Fruit fly (Drosophila melanogaster) whole organism, embryonic: ENCODE measurements around the gene Elal.

Source experiments
- Adf1 ChIP-seq: fragments of 200-800 bp; sonication (Bioruptor generic); IDR thresholded peaks from 2 replicates; pipeline ENCODE4 v1.3.6; 2022; ENCODE audit warnings: missing biosample characterization, missing genetic modification characterization
- Asciz ChIP-seq: fragments of 200-800 bp; sonication (Bioruptor generic); optimal IDR thresholded peaks from 2 replicates; lab custom pipeline; 2017; ENCODE audit warnings: missing biosample characterization, mild to moderate bottlenecking, missing genetic modification characterization, missing genetic modification reagents
- Awh ChIP-seq: fragments of 200-800 bp; sonication (Bioruptor generic); IDR thresholded peaks from 2 replicates; pipeline ENCODE4, ENCODE4 v1.3.6; 2022; ENCODE audit warnings: missing biosample characterization, missing genetic modification characterization
- B-H1 ChIP-seq: fragments of 200-800 bp; sonication (Bioruptor generic); IDR thresholded peaks from 3 replicates; pipeline ENCODE4 v1.3.6; 2022; ENCODE audit warnings: missing biosample characterization, missing genetic modification characterization
- CG10431 ChIP-seq: fragments of 200-800 bp; sonication (Bioruptor generic); optimal IDR thresholded peaks from 3 replicates; lab custom pipeline; 2018; ENCODE audit warnings: missing biosample characterization, mild to moderate bottlenecking, missing genetic modification characterization
- CG15514 ChIP-seq: fragments of 200-800 bp; sonication (Bioruptor generic); optimal IDR thresholded peaks from 3 replicates; lab custom pipeline; 2017; ENCODE audit warnings: missing biosample characterization, missing genetic modification characterization, mild to moderate bottlenecking, moderate library complexity, missing genetic modification reagents
- CG17186 ChIP-seq: fragments of 200-800 bp; sonication (Bioruptor generic); optimal IDR thresholded peaks from 3 replicates; lab custom pipeline; 2017; ENCODE audit warnings: missing biosample characterization, missing genetic modification reagents, missing genetic modification characterization
- CG31441 ChIP-seq: fragments of 200-800 bp; sonication (Bioruptor generic); IDR thresholded peaks from 2 replicates; pipeline ENCODE4 v1.3.6; 2022; ENCODE audit warnings: missing biosample characterization, missing genetic modification characterization
- CG32532 ChIP-seq: fragments of 200-800 bp; sonication (Bioruptor generic); IDR thresholded peaks from 2 replicates; pipeline ENCODE4 v1.3.6; 2022; ENCODE audit warnings: missing biosample characterization, missing genetic modification characterization
- CG4360 ChIP-seq: fragments of 200-800 bp; sonication (Bioruptor generic); IDR thresholded peaks from 2 replicates; pipeline ENCODE4 v1.3.6; 2022; ENCODE audit warnings: missing biosample characterization, missing genetic modification characterization
- CG4854 ChIP-seq: fragments of 200-800 bp; sonication (Bioruptor generic); optimal IDR thresholded peaks from 2 replicates; lab custom pipeline; 2016; ENCODE audit warnings: missing biosample characterization, missing genetic modification characterization, inconsistent platforms
- CG6254 ChIP-seq: fragments of 200-800 bp; sonication (Bioruptor generic); optimal IDR thresholded peaks from 3 replicates; lab custom pipeline; 2017; ENCODE audit warnings: mild to moderate bottlenecking, missing biosample characterization, missing genetic modification reagents, missing genetic modification characterization
- CG7271 ChIP-seq: fragments of 200-800 bp; sonication (Bioruptor generic); optimal IDR thresholded peaks from 2 replicates; lab custom pipeline; 2018; ENCODE audit warnings: missing biosample characterization, mild to moderate bottlenecking, missing genetic modification characterization, moderate library complexity
- CG7372 ChIP-seq: fragments of 200-800 bp; sonication (Bioruptor generic); IDR thresholded peaks from 2 replicates; pipeline ENCODE4 v1.3.6; 2022; ENCODE audit warnings: missing biosample characterization, missing genetic modification characterization
- CHES-1-like ChIP-seq: fragments of 200-800 bp; sonication (Bioruptor generic); optimal IDR thresholded peaks from 2 replicates; lab custom pipeline; 2016; ENCODE audit warnings: missing biosample characterization, missing genetic modification characterization
- Dp ChIP-seq: fragments of 200-800 bp; sonication (Bioruptor generic); optimal IDR thresholded peaks from 2 replicates; lab custom pipeline; 2018; ENCODE audit warnings: missing biosample characterization, mild to moderate bottlenecking, missing genetic modification characterization, moderate library complexity
- Dref ChIP-seq: fragments of 200-800 bp; sonication (Bioruptor generic); IDR thresholded peaks from 2 replicates; pipeline ENCODE4 v1.3.6; 2022; ENCODE audit warnings: missing biosample characterization, missing genetic modification characterization
- Fer3 ChIP-seq: fragments of 200-800 bp; sonication (Bioruptor generic); optimal IDR thresholded peaks from 2 replicates; lab custom pipeline; 2018; ENCODE audit warnings: missing biosample characterization, mild to moderate bottlenecking, missing genetic modification characterization, moderate library complexity
- Hey ChIP-seq: fragments of 200-800 bp; sonication (Bioruptor generic); optimal IDR thresholded peaks from 3 replicates; lab custom pipeline; 2018; ENCODE audit warnings: missing biosample characterization, mild to moderate bottlenecking, missing genetic modification characterization
- HmgZ ChIP-seq: fragments of 200-800 bp; sonication (Bioruptor generic); optimal IDR thresholded peaks from 2 replicates; lab custom pipeline; 2018; ENCODE audit warnings: missing biosample characterization, mild to moderate bottlenecking, missing genetic modification characterization
- Mes4 ChIP-seq: fragments of 200-800 bp; sonication (Bioruptor generic); optimal IDR thresholded peaks from 2 replicates; lab custom pipeline; 2016; ENCODE audit warnings: missing biosample characterization, missing genetic modification characterization
- Nf-YC ChIP-seq: fragments of 200-800 bp; optimal IDR thresholded peaks from 3 replicates; lab custom pipeline; 2019; ENCODE audit warnings: missing biosample characterization, mild to moderate bottlenecking, missing genetic modification characterization, moderate library complexity
- Oaz ChIP-seq: fragments of 200-800 bp; sonication (Bioruptor generic); IDR thresholded peaks from 2 replicates; pipeline ENCODE4 v1.3.6; 2022; ENCODE audit warnings: missing biosample characterization, missing genetic modification characterization
- Ssrp ChIP-seq: fragments of 200-800 bp; sonication (Bioruptor generic); optimal IDR thresholded peaks from 2 replicates; lab custom pipeline; 2018; ENCODE audit warnings: missing biosample characterization, mild to moderate bottlenecking, missing genetic modification characterization, moderate library complexity
- Tbp ChIP-seq: fragments of >200 bp; optimal IDR thresholded peaks from 2 replicates; lab custom pipeline; 2018; ENCODE audit warnings: missing biosample characterization, missing genetic modification characterization
- abd-A ChIP-seq: fragments of 200-800 bp; sonication (Bioruptor generic); optimal IDR thresholded peaks from 3 replicates; lab custom pipeline; 2019; ENCODE audit warnings: missing biosample characterization, mild to moderate bottlenecking, missing genetic modification characterization, moderate library complexity
- bsh ChIP-seq, 2 experiments: fragments of 200-800 bp; sonication (Bioruptor generic); optimal IDR thresholded peaks; 2 replicates each; lab custom pipeline; 2017 to 2018; ENCODE audit warnings: mild to moderate bottlenecking in 2 of 2, missing biosample characterization in 2 of 2, missing genetic modification characterization in 2 of 2, moderate library complexity in 1 of 2
- crol ChIP-seq: fragments of 200-800 bp; sonication (Bioruptor generic); IDR thresholded peaks from 2 replicates; pipeline ENCODE4 v1.3.6; 2022; ENCODE audit warnings: missing biosample characterization, missing genetic modification characterization
- dm ChIP-seq: fragments of 200-800 bp; sonication (Bioruptor generic); optimal IDR thresholded peaks from 3 replicates; lab custom pipeline; 2016; ENCODE audit warnings: missing biosample characterization, missing genetic modification characterization
- dmrt11E ChIP-seq: fragments of 200-800 bp; sonication (Bioruptor generic); optimal IDR thresholded peaks from 3 replicates; lab custom pipeline; 2018; ENCODE audit warnings: missing biosample characterization, mild to moderate bottlenecking, missing genetic modification characterization, moderate library complexity
- grau ChIP-seq: fragments of 200-800 bp; optimal IDR thresholded peaks from 3 replicates; lab custom pipeline; 2019; ENCODE audit warnings: missing biosample characterization, mild to moderate bottlenecking, missing genetic modification characterization, moderate library complexity
- gsb ChIP-seq: fragments of 200-800 bp; sonication (Bioruptor generic); IDR thresholded peaks from 2 replicates; pipeline ENCODE4 v1.3.6; 2022; ENCODE audit warnings: missing biosample characterization, missing genetic modification characterization
- gsb-n ChIP-seq: fragments of 200-800 bp; sonication (Bioruptor generic); optimal IDR thresholded peaks from 3 replicates; lab custom pipeline; 2018; ENCODE audit warnings: missing biosample characterization, mild to moderate bottlenecking, missing genetic modification characterization
- hbn ChIP-seq: fragments of 200-800 bp; sonication (Bioruptor generic); IDR thresholded peaks from 2 replicates; pipeline ENCODE4 v1.3.6; 2022; ENCODE audit warnings: missing biosample characterization, missing genetic modification characterization; ENCODE audit not compliant: partially characterized antibody
- ken ChIP-seq: fragments of 200-800 bp; sonication (Bioruptor generic); IDR thresholded peaks from 3 replicates; pipeline ENCODE4 v1.3.6; 2022; ENCODE audit warnings: missing biosample characterization, missing genetic modification characterization
- lab ChIP-seq: fragments of 200-800 bp; sonication (Bioruptor generic); optimal IDR thresholded peaks from 3 replicates; lab custom pipeline; 2017; ENCODE audit warnings: missing biosample characterization, missing genetic modification characterization, mild to moderate bottlenecking, moderate library complexity, missing genetic modification reagents
- luna ChIP-seq: fragments of 200-800 bp; sonication (Bioruptor generic); optimal IDR thresholded peaks from 2 replicates; lab custom pipeline; 2016; ENCODE audit warnings: missing biosample characterization, missing genetic modification characterization
- mam ChIP-seq: fragments of 200-800 bp; sonication (Bioruptor generic); optimal IDR thresholded peaks from 3 replicates; lab custom pipeline; 2016; ENCODE audit warnings: missing biosample characterization, missing genetic modification characterization
- nau ChIP-seq: fragments of 200-800 bp; sonication (Bioruptor generic); optimal IDR thresholded peaks from 3 replicates; lab custom pipeline; 2017; ENCODE audit warnings: missing biosample characterization, mild to moderate bottlenecking, missing genetic modification characterization, missing genetic modification reagents
- org-1 ChIP-seq: fragments of 200-800 bp; sonication (Bioruptor generic); optimal IDR thresholded peaks from 2 replicates; lab custom pipeline; 2017; ENCODE audit warnings: missing biosample characterization, missing genetic modification characterization
- peb ChIP-seq: fragments of 200-800 bp; sonication (Bioruptor generic); IDR thresholded peaks from 2 replicates; pipeline ENCODE4 v1.3.6; 2022; ENCODE audit warnings: missing biosample characterization, missing genetic modification characterization
- sens ChIP-seq: fragments of 200-800 bp; sonication (Bioruptor generic); peaks from one replicate; lab custom pipeline; 2016; ENCODE audit warnings: missing biosample characterization, missing genetic modification characterization
- sug ChIP-seq: fragments of 200-800 bp; optimal IDR thresholded peaks from 2 replicates; lab custom pipeline; 2019; ENCODE audit warnings: missing biosample characterization, mild to moderate bottlenecking, missing genetic modification characterization, moderate library complexity
- ttk ChIP-seq: fragments of 200-800 bp; sonication (Bioruptor generic); IDR thresholded peaks from 2 replicates; pipeline ENCODE4 v2.1.2; 2022; ENCODE audit warnings: missing biosample characterization, missing genetic modification characterization
- twi ChIP-seq: fragments of 200-800 bp; optimal IDR thresholded peaks from 2 replicates; lab custom pipeline; 2019; ENCODE audit warnings: missing biosample characterization, mild to moderate bottlenecking, missing genetic modification characterization, moderate library complexity
- z ChIP-seq: fragments of 200-800 bp; sonication (Bioruptor generic); IDR thresholded peaks from 3 replicates; pipeline ENCODE4 v1.3.6; 2022; ENCODE audit warnings: missing biosample characterization, missing genetic modification characterization

Elal gene

dm6 chr3R:24816993-24817854 lies 47.9 kb upstream of the Elal start, which contains the start of the genes CG5808 and Saf-B (continued):
- TF ChIP-seq CG17186 (GFP tag; lab: Kevin White, UChicago) (no peak), CG32532 (GFP tag; lab: Robert Waterston, UW) (peak; percentile 36), ttk (GFP tag; lab: Robert Waterston, UW) (no peak), twi (no peak), abd-A (tag; lab: Kevin White, UChicago) (no peak)

- TF ChIP-seq sens (GFP tag; lab: Kevin White, UChicago) (no peak), nau (GFP tag; lab: Kevin White, UChicago) (no peak), Mes4 (GFP tag; lab: Kevin White, UChicago) (no peak), CG7271 (tag; lab: Kevin White, UChicago) (no peak), mam (GFP tag; lab: Kevin White, UChicago) (no peak), HmgZ (tag; lab: Kevin White, UChicago) (no peak), z (GFP tag; lab: Robert Waterston, UW) (no peak), ken (no peak), lab (no peak), peb (GFP tag; lab: Robert Waterston, UW) (no peak), dmrt11E (tag; lab: Kevin White, UChicago) (no peak), Fer3 (tag; lab: Kevin White, UChicago) (no peak), Tbp (GFP tag; lab: Kevin White, UChicago) (no peak), Awh (GFP tag; lab: Robert Waterston, UW) (no peak)
Measured at dm6 chr3R:24823061-24823460, 42.1 kb upstream of the Elal start.

dm6 chr3R:24825548-24825947 lies 39.6 kb upstream of the Elal start, which contains the start of gene niki:
Gene niki, minus strand, starts transcription at chr3R:24825648.
- no peak for TF ChIP-seq Asciz (GFP tag; lab: Kevin White, UChicago)
- no peak for TF ChIP-seq B-H1 (GFP tag; lab: Robert Waterston, UW)
- no peak for TF ChIP-seq CG10431
- TF ChIP-seq CG4360 (GFP tag; lab: Robert Waterston, UW) = no peak
- TF ChIP-seq luna (GFP tag; lab: Kevin White, UChicago) = no peak
- no peak for TF ChIP-seq HmgZ (tag; lab: Kevin White, UChicago)

DNA sequence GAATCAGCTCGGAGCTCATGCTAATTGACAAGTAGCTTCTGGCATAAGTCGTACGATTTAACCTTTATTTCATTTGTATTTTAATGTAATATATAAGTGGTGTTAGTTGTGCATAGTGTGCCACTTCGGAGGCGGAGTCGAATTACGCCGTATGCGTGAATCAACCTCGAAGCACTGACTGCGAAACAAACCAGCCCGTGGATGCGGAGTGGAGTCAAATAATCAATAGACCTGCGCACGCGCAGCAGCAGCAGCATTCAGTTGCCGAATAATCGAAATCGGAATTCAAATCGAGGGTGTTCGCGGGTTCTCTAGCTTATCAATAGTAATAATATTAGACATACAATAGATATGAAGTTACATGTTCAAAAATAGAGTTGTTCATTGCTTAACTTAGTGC lies 36.9 kb upstream of the Elal start, which contains the start of gene RabX4:
RabX4 (minus strand) TSS at position 176 of the 400 bp plus-strand sequence.
- TF ChIP-seq dm (GFP tag; lab: Kevin White, UChicago) (no peak), hbn (GFP tag; lab: Robert Waterston, UW) (no peak), Dp (peak; percentile 48), sens (GFP tag; lab: Kevin White, UChicago) (peak; percentile 70), Adf1 (GFP tag; lab: Robert Waterston, UW) (no peak), Hey (tag; lab: Kevin White, UChicago) (no peak), Nf-YC (no peak), CG6254 (GFP tag; lab: Kevin White, UChicago) (no peak), org-1 (GFP tag; lab: Kevin White, UChicago) (no peak), CG7372 (GFP tag; lab: Robert Waterston, UW) (no peak), sug (tag; lab: Kevin White, UChicago) (no peak), CHES-1-like (GFP tag; lab: Kevin White, UChicago) (no peak), gsb (GFP tag; lab: Robert Waterston, UW) (no peak), grau (tag; lab: Kevin White, UChicago) (no peak), Ssrp (no peak), gsb-n (tag; lab: Kevin White, UChicago) (no peak), Oaz (GFP tag; lab: Robert Waterston, UW) (no peak), Dref (GFP tag; lab: Robert Waterston, UW) (peak; percentile 48), CG15514 (GFP tag; lab: Kevin White, UChicago) (peak; percentile 13), CG4854 (GFP tag; lab: Kevin White, UChicago) (no peak), bsh (GFP tag; optimal IDR thresholded peaks at IDR 0.05; lab: Kevin White, UChicago) (no peak), crol (GFP tag; lab: Robert Waterston, UW) (no peak), CG31441 (GFP tag; lab: Robert Waterston, UW) (no peak)
